Fruit fly (Drosophila melanogaster) whole organism, embryonic: ENCODE data around the gene Mgat3.
"Not testable (repeated sequence)": the region's sequence is repeated elsewhere in the genome, so short reads cannot be mapped to it uniquely, and the experiment has no call there.

Source experiments
- Asciz ChIP-seq: fragments of 200-800 bp; sonication (Bioruptor generic); optimal IDR thresholded peaks from 2 replicates; lab custom pipeline; 2017; ENCODE audit warnings: missing biosample characterization, mild to moderate bottlenecking, missing genetic modification characterization, missing genetic modification reagents
- Atf-2 ChIP-seq: fragments of 200-800 bp; sonication (Bioruptor generic); optimal IDR thresholded peaks from 2 replicates; lab custom pipeline; 2016; ENCODE audit warnings: missing biosample characterization, missing genetic modification characterization
- Atf6 ChIP-seq: fragments of 200-800 bp; sonication (Bioruptor generic); IDR thresholded peaks from 2 replicates; pipeline ENCODE4 v1.3.6; 2022; ENCODE audit warnings: missing biosample characterization, missing genetic modification characterization
- CG10267 ChIP-seq: fragments of 200-800 bp; sonication (Bioruptor generic); optimal IDR thresholded peaks from 2 replicates; lab custom pipeline; 2018; ENCODE audit warnings: missing biosample characterization, mild to moderate bottlenecking, missing genetic modification characterization, moderate library complexity
- CG11247 ChIP-seq: fragments of 200-800 bp; sonication (Bioruptor generic); IDR thresholded peaks from 2 replicates; pipeline ENCODE4 v1.3.6; 2022; ENCODE audit warnings: missing biosample characterization, missing genetic modification characterization
- CG12391 ChIP-seq: fragments of 200-800 bp; sonication (Bioruptor generic); optimal IDR thresholded peaks from 3 replicates; lab custom pipeline; 2018; ENCODE audit warnings: missing biosample characterization, mild to moderate bottlenecking, missing genetic modification characterization, moderate library complexity
- CG12769 ChIP-seq: fragments of 200-800 bp; sonication (Bioruptor generic); optimal IDR thresholded peaks from 2 replicates; lab custom pipeline; 2019; ENCODE audit warnings: missing biosample characterization, mild to moderate bottlenecking, missing genetic modification characterization, moderate library complexity
- CG12942 ChIP-seq: fragments of 200-800 bp; sonication (Bioruptor generic); optimal IDR thresholded peaks from 3 replicates; lab custom pipeline; 2016; ENCODE audit warnings: missing biosample characterization, missing genetic modification characterization
- CG13296 ChIP-seq: fragments of 200-800 bp; sonication (Bioruptor generic); optimal IDR thresholded peaks from 3 replicates; lab custom pipeline; 2018; ENCODE audit warnings: missing biosample characterization, mild to moderate bottlenecking, missing genetic modification characterization
- CG13424 ChIP-seq: fragments of 200-800 bp; sonication (Bioruptor generic); optimal IDR thresholded peaks from 2 replicates; lab custom pipeline; 2019; ENCODE audit warnings: missing biosample characterization, mild to moderate bottlenecking, missing genetic modification characterization, moderate library complexity
- CG1602 ChIP-seq: fragments of 200-800 bp; sonication (Bioruptor generic); optimal IDR thresholded peaks from 3 replicates; lab custom pipeline; 2016; ENCODE audit warnings: missing biosample characterization, missing genetic modification characterization
- CG17361 ChIP-seq: fragments of 200-800 bp; sonication (Bioruptor generic); IDR thresholded peaks from 3 replicates; pipeline ENCODE4 v1.3.6; 2022; ENCODE audit warnings: missing biosample characterization, missing genetic modification characterization
- CG17612 ChIP-seq: fragments of 200-800 bp; sonication (Bioruptor generic); IDR thresholded peaks from 2 replicates; pipeline ENCODE4 v1.3.6; 2022; ENCODE audit warnings: missing biosample characterization, missing genetic modification characterization
- CG17829 ChIP-seq: fragments of 200-800 bp; optimal IDR thresholded peaks from 2 replicates; lab custom pipeline; 2019; ENCODE audit warnings: missing biosample characterization, mild to moderate bottlenecking, missing genetic modification characterization, moderate library complexity
- CG2120 ChIP-seq: fragments of 200-800 bp; sonication (Bioruptor generic); optimal IDR thresholded peaks from 3 replicates; lab custom pipeline; 2016; ENCODE audit warnings: missing biosample characterization, missing genetic modification characterization
- CG33557 ChIP-seq: fragments of 200-800 bp; sonication (Bioruptor generic); optimal IDR thresholded peaks from 2 replicates; lab custom pipeline; 2019; ENCODE audit warnings: missing biosample characterization, mild to moderate bottlenecking, missing genetic modification characterization, moderate library complexity
- CG4360 ChIP-seq: fragments of 200-800 bp; sonication (Bioruptor generic); IDR thresholded peaks from 2 replicates; pipeline ENCODE4 v1.3.6; 2022; ENCODE audit warnings: missing biosample characterization, missing genetic modification characterization
- CG7987 ChIP-seq: fragments of 200-800 bp; sonication (Bioruptor generic); optimal IDR thresholded peaks from 2 replicates; lab custom pipeline; 2018; ENCODE audit warnings: missing biosample characterization, mild to moderate bottlenecking, missing genetic modification characterization, moderate library complexity
- Dbx ChIP-seq: fragments of 200-800 bp; sonication (Bioruptor generic); IDR thresholded peaks from 3 replicates; pipeline ENCODE4 v1.3.6; 2022; ENCODE audit warnings: missing biosample characterization, missing genetic modification characterization
- Drgx ChIP-seq: fragments of 200-800 bp; sonication (Bioruptor generic); IDR thresholded peaks from 2 replicates; pipeline ENCODE4 v1.3.6; 2022; ENCODE audit warnings: missing biosample characterization, missing genetic modification characterization
- Ets97D ChIP-seq: fragments of 200-800 bp; sonication (Bioruptor generic); optimal IDR thresholded peaks from 3 replicates; lab custom pipeline; 2016; ENCODE audit warnings: missing biosample characterization, missing genetic modification characterization
- H2.0 ChIP-seq: fragments of 200-800 bp; sonication (Bioruptor generic); IDR thresholded peaks from 2 replicates; pipeline ENCODE4 v1.3.6; 2022; ENCODE audit warnings: missing biosample characterization, missing genetic modification characterization
- HHEX ChIP-seq: fragments of 200-800 bp; sonication (Bioruptor generic); optimal IDR thresholded peaks from 3 replicates; lab custom pipeline; 2017; ENCODE audit warnings: missing biosample characterization, mild to moderate bottlenecking, missing genetic modification characterization, missing genetic modification reagents
- MBD-R2 ChIP-seq: fragments of 200-800 bp; sonication (Bioruptor generic); IDR thresholded peaks from 2 replicates; pipeline ENCODE4 v1.3.6; 2022; ENCODE audit warnings: missing biosample characterization, missing genetic modification characterization
- Mad ChIP-seq: fragments of 200-800 bp; sonication (Bioruptor generic); optimal IDR thresholded peaks from 2 replicates; lab custom pipeline; 2016; ENCODE audit warnings: missing biosample characterization, missing genetic modification characterization
- Max ChIP-seq: fragments of 200-800 bp; sonication (Bioruptor generic); optimal IDR thresholded peaks from 2 replicates; lab custom pipeline; 2016; ENCODE audit warnings: missing biosample characterization, mild to moderate bottlenecking, missing genetic modification characterization
- Nf-YC ChIP-seq: fragments of 200-800 bp; optimal IDR thresholded peaks from 3 replicates; lab custom pipeline; 2019; ENCODE audit warnings: missing biosample characterization, mild to moderate bottlenecking, missing genetic modification characterization, moderate library complexity
- Sox102F ChIP-seq: fragments of 200-800 bp; sonication (Bioruptor generic); optimal IDR thresholded peaks from 2 replicates; lab custom pipeline; 2018; ENCODE audit warnings: missing biosample characterization, mild to moderate bottlenecking, missing genetic modification characterization, moderate library complexity
- Stat92E ChIP-seq, 3 experiments: fragments of >200 bp in 2 of 3; fragments of 200-800 bp in 1 of 3; sonication (Bioruptor generic) in 1 of 3; optimal IDR thresholded peaks; 2 replicates each; lab custom pipeline; 2017 to 2019; ENCODE audit warnings: missing biosample characterization in 3 of 3, missing genetic modification characterization in 3 of 3, mild to moderate bottlenecking in 1 of 3, moderate library complexity in 1 of 3
- Taf1 ChIP-seq: fragments of 200-800 bp; sonication (Bioruptor generic); IDR thresholded peaks from 2 replicates; pipeline ENCODE4 v1.3.6; 2022; ENCODE audit warnings: missing biosample characterization, missing genetic modification characterization
- Xrp1 ChIP-seq: fragments of 200-800 bp; sonication (Bioruptor generic); IDR thresholded peaks from 2 replicates; pipeline ENCODE4 v1.3.6; 2022; ENCODE audit warnings: missing biosample characterization, missing genetic modification characterization
- abd-A ChIP-seq: fragments of 200-800 bp; sonication (Bioruptor generic); optimal IDR thresholded peaks from 3 replicates; lab custom pipeline; 2019; ENCODE audit warnings: missing biosample characterization, mild to moderate bottlenecking, missing genetic modification characterization, moderate library complexity
- ase ChIP-seq: fragments of 200-800 bp; sonication (Bioruptor generic); IDR thresholded peaks from 3 replicates; pipeline ENCODE4 v1.3.6; 2022; ENCODE audit warnings: missing biosample characterization, missing genetic modification characterization
- cwo ChIP-seq: fragments of 200-800 bp; sonication (Bioruptor generic); optimal IDR thresholded peaks from 3 replicates; lab custom pipeline; 2017; ENCODE audit warnings: missing biosample characterization, missing genetic modification characterization, mild to moderate bottlenecking, moderate library complexity, missing genetic modification reagents
- grau ChIP-seq: fragments of 200-800 bp; optimal IDR thresholded peaks from 3 replicates; lab custom pipeline; 2019; ENCODE audit warnings: missing biosample characterization, mild to moderate bottlenecking, missing genetic modification characterization, moderate library complexity
- hkb ChIP-seq, 2 experiments: fragments of 200-800 bp in 1 of 2; fragments of >200 bp in 1 of 2; sonication (Bioruptor generic) in 1 of 2; IDR thresholded peaks in 1 of 2; optimal IDR thresholded peaks in 1 of 2; 2 replicates each; pipeline versions ENCODE4 v1.3.6 to Lab custom; 2017 to 2022; ENCODE audit warnings: missing biosample characterization in 1 of 2, missing genetic modification characterization in 1 of 2
- jigr1 ChIP-seq: fragments of 200-800 bp; sonication (Bioruptor generic); IDR thresholded peaks from 3 replicates; pipeline ENCODE4 v1.3.6; 2022; ENCODE audit warnings: missing biosample characterization, missing genetic modification characterization
- jumu ChIP-seq: fragments of 200-800 bp; sonication (Bioruptor generic); optimal IDR thresholded peaks from 3 replicates; lab custom pipeline; 2016; ENCODE audit warnings: missing biosample characterization, missing genetic modification characterization
- kni ChIP-seq: fragments of 200-800 bp; sonication (Bioruptor generic); optimal IDR thresholded peaks from 3 replicates; lab custom pipeline; 2017; ENCODE audit warnings: mild to moderate bottlenecking, missing biosample characterization, missing genetic modification reagents, missing genetic modification characterization
- lab ChIP-seq: fragments of 200-800 bp; sonication (Bioruptor generic); optimal IDR thresholded peaks from 3 replicates; lab custom pipeline; 2017; ENCODE audit warnings: missing biosample characterization, missing genetic modification characterization, mild to moderate bottlenecking, moderate library complexity, missing genetic modification reagents
- lbe ChIP-seq: fragments of 200-800 bp; sonication (Bioruptor generic); optimal IDR thresholded peaks from 2 replicates; lab custom pipeline; 2016; ENCODE audit warnings: missing biosample characterization, mild to moderate bottlenecking, missing genetic modification characterization
- onecut ChIP-seq: fragments of 200-800 bp; sonication (Bioruptor generic); IDR thresholded peaks from 2 replicates; pipeline ENCODE4 v1.3.6; 2022; ENCODE audit warnings: missing biosample characterization, missing genetic modification characterization
- otp ChIP-seq: fragments of 200-800 bp; sonication (Bioruptor generic); IDR thresholded peaks from 3 replicates; pipeline ENCODE4, ENCODE4 v1.3.6; 2022; ENCODE audit warnings: missing biosample characterization, missing genetic modification characterization
- peb ChIP-seq: fragments of 200-800 bp; sonication (Bioruptor generic); IDR thresholded peaks from 2 replicates; pipeline ENCODE4 v1.3.6; 2022; ENCODE audit warnings: missing biosample characterization, missing genetic modification characterization
- pros ChIP-seq: fragments of 200-800 bp; sonication (Bioruptor generic); optimal IDR thresholded peaks from 3 replicates; lab custom pipeline; 2019; ENCODE audit warnings: missing biosample characterization, mild to moderate bottlenecking, missing genetic modification characterization, moderate library complexity
- ranshi ChIP-seq: fragments of 200-800 bp; sonication (Bioruptor generic); IDR thresholded peaks from 2 replicates; pipeline ENCODE4 v1.3.6; 2022; ENCODE audit warnings: missing biosample characterization, missing genetic modification characterization
- scrt ChIP-seq: fragments of 200-800 bp; sonication (Bioruptor generic); optimal IDR thresholded peaks from 2 replicates; lab custom pipeline; 2018; ENCODE audit warnings: missing biosample characterization, mild to moderate bottlenecking, missing genetic modification characterization, moderate library complexity
- sisA ChIP-seq: fragments of 200-800 bp; sonication (Bioruptor generic); IDR thresholded peaks from 2 replicates; pipeline ENCODE4 v1.3.6; 2022; ENCODE audit warnings: missing biosample characterization, missing genetic modification characterization
- tx ChIP-seq: fragments of 200-800 bp; sonication (Bioruptor generic); optimal IDR thresholded peaks from 2 replicates; lab custom pipeline; 2016; ENCODE audit warnings: missing biosample characterization, missing genetic modification characterization

Gene Mgat3

DNA sequence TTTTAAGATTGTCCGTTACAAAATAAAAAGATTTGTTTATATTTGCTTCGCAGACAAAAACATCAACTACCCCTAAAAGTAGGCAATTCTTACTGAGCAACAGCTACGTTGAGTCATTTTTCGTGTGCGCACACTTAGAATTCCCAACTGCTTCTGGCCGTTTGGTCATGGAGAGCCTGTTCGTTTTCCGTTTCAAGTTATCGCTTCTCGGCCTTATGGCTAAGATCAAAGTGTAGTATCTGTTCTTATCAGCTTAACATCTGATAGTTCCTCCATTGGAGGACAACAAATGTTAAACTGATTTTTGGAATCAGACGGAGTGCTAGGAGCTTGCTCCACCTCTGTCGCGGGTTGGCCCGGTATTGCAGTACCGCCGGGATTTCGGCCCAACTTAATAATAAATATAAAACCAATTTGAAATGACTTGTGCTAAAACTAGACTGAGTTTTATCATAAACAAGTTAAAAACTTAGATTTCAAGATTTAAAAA is 33.3 kb upstream of the Mgat3 start (continued):
- TF ChIP-seq ranshi (GFP tag; lab: Robert Waterston, UW) (0 out of 2 replicates have a peak, but pooled peaks have one; percentile 58), Nf-YC (peak; percentile 37), ase (GFP tag; lab: Robert Waterston, UW) (0 out of 3 replicates have a peak, but pooled peaks have one; percentile 43), CG7987 (GFP tag; lab: Kevin White, UChicago) (peak; percentile 59), onecut (GFP tag; lab: Robert Waterston, UW) (peak; percentile 50; the same call in 1 of the 2 replicates), hkb (GFP tag; IDR thresholded peaks at IDR 0.05; lab: Robert Waterston, UW) (peak; percentile 75), CG12769 (tag; lab: Kevin White, UChicago) (peak; percentile 70), Asciz (GFP tag; lab: Kevin White, UChicago) (peak; percentile 39), abd-A (peak; percentile 76), Sox102F (GFP tag; lab: Kevin White, UChicago) (peak; percentile 38), Ets97D (GFP tag; lab: Kevin White, UChicago) (peak; percentile 33), MBD-R2 (peak; percentile 34; the same call in 1 of the 2 replicates), cwo (GFP tag; lab: Kevin White, UChicago) (peak; percentile 52), Atf-2 (peak; percentile 9), H2.0 (GFP tag; lab: Robert Waterston, UW) (0 out of 2 replicates have a peak, but pooled peaks have one; percentile 25), CG10267 (peak; percentile 7), CG33557 (peak; percentile 16), Taf1 (GFP tag; lab: Robert Waterston, UW) (peak; percentile 46; the same call in 1 of the 2 replicates), CG13424 (tag; lab: Kevin White, UChicago) (peak; percentile 1), HHEX (GFP tag; lab: Kevin White, UChicago) (peak; percentile 69), lab (peak; percentile 74), Dbx (peak; percentile 86), CG12942 (GFP tag; lab: Kevin White, UChicago) (peak; percentile 19), peb (GFP tag; lab: Robert Waterston, UW) (peak; percentile 58; the same call in 1 of the 2 replicates), Mad (GFP tag; lab: Kevin White, UChicago) (peak; percentile 70), Atf6 (GFP tag; lab: Robert Waterston, UW) (peak; percentile 49; the same call in 1 of the 2 replicates), lbe (GFP tag; lab: Kevin White, UChicago) (peak; percentile 40), CG17361 (GFP tag; lab: Robert Waterston, UW) (peak; percentile 52; the same call in 1 of the 3 replicates), jumu (GFP tag; lab: Kevin White, UChicago) (peak; percentile 43), CG1602 (GFP tag; lab: Kevin White, UChicago) (peak; percentile 6), CG12391 (tag; lab: Kevin White, UChicago) (peak; percentile 33), CG17829 (tag; lab: Kevin White, UChicago) (peak; percentile 73), tx (GFP tag; lab: Kevin White, UChicago) (peak; percentile 51), Xrp1 (GFP tag; lab: Robert Waterston, UW) (peak; percentile 72), jigr1 (GFP tag; lab: Robert Waterston, UW) (0 out of 3 replicates have a peak, but pooled peaks have one; percentile 14), CG13296 (peak; percentile 25), CG17612 (GFP tag; lab: Robert Waterston, UW) (peak; percentile 47; the same call in 1 of the 2 replicates), scrt (GFP tag; lab: Kevin White, UChicago) (peak; percentile 39), Max (peak; percentile 56), Drgx (peak; percentile 61), kni (peak; percentile 95), pros (GFP tag; lab: Kevin White, UChicago) (peak; percentile 98), CG11247 (GFP tag; lab: Robert Waterston, UW) (peak; percentile 70), otp (GFP tag; lab: Robert Waterston, UW) (peak; percentile 76), sisA (GFP tag; lab: Robert Waterston, UW) (peak; percentile 49; the same call in 1 of the 2 replicates), Stat92E (GFP tag; optimal IDR thresholded peaks at IDR 0.05; lab: Kevin White, UChicago) (peak in 1 of 3 experiments; percentile 87), grau (tag; lab: Kevin White, UChicago) (peak; percentile 41), CG2120 (GFP tag; lab: Kevin White, UChicago) (peak; percentile 64), CG4360 (peak; percentile 49)
- not testable (repeated sequence) for TF ChIP-seq hkb (optimal IDR thresholded peaks at IDR 0.05; lab: Kevin White, UChicago)
